Fruit fly (Drosophila melanogaster) whole organism, embryonic: ENCODE measurements around the gene Pvf1.

ENCODE experiments used
- Atf6 ChIP-seq: fragments of 200-800 bp; sonication (Bioruptor generic); IDR thresholded peaks from 2 replicates; pipeline ENCODE4 v1.3.6; 2022; ENCODE audit warnings: missing biosample characterization, missing genetic modification characterization
- Blimp-1 ChIP-seq: fragments of 200-800 bp; sonication (Bioruptor generic); optimal IDR thresholded peaks from 3 replicates; lab custom pipeline; 2018; ENCODE audit warnings: missing biosample characterization, missing genetic modification characterization, mild to moderate bottlenecking, moderate library complexity, missing genetic modification reagents
- Bteb2 ChIP-seq: fragments of 200-800 bp; sonication (Bioruptor generic); optimal IDR thresholded peaks from 2 replicates; lab custom pipeline; 2016; ENCODE audit warnings: missing biosample characterization, missing genetic modification characterization
- CG10209 ChIP-seq: fragments of 200-800 bp; sonication (Bioruptor generic); optimal IDR thresholded peaks from 3 replicates; lab custom pipeline; 2017; ENCODE audit warnings: missing biosample characterization, mild to moderate bottlenecking, missing genetic modification characterization, missing genetic modification reagents
- CG11504 ChIP-seq: fragments of 200-800 bp; sonication (Bioruptor generic); optimal IDR thresholded peaks from 3 replicates; lab custom pipeline; 2019; ENCODE audit warnings: missing biosample characterization, mild to moderate bottlenecking, missing genetic modification characterization, moderate library complexity
- CG12071 ChIP-seq: fragments of 200-800 bp; sonication (Bioruptor generic); optimal IDR thresholded peaks from 3 replicates; lab custom pipeline; 2018; ENCODE audit warnings: missing biosample characterization, mild to moderate bottlenecking, missing genetic modification characterization
- CG1233 ChIP-seq: fragments of 200-800 bp; sonication (Bioruptor generic); optimal IDR thresholded peaks from 4 replicates; lab custom pipeline; 2018; ENCODE audit warnings: missing biosample characterization, mild to moderate bottlenecking, missing genetic modification characterization
- CG12769 ChIP-seq: fragments of 200-800 bp; sonication (Bioruptor generic); optimal IDR thresholded peaks from 2 replicates; lab custom pipeline; 2019; ENCODE audit warnings: missing biosample characterization, mild to moderate bottlenecking, missing genetic modification characterization, moderate library complexity
- CG13123 ChIP-seq: fragments of 200-800 bp; sonication (Bioruptor generic); optimal IDR thresholded peaks from 2 replicates; lab custom pipeline; 2016; ENCODE audit warnings: missing biosample characterization, missing genetic modification characterization
- CG13775 ChIP-seq: fragments of 200-800 bp; sonication (Bioruptor generic); optimal IDR thresholded peaks from 3 replicates; lab custom pipeline; 2017; ENCODE audit warnings: missing biosample characterization, mild to moderate bottlenecking, missing genetic modification characterization
- CG14050 ChIP-seq: fragments of 200-800 bp; sonication (Bioruptor generic); IDR thresholded peaks from 3 replicates; pipeline ENCODE4 v1.3.6; 2022; ENCODE audit warnings: missing biosample characterization, missing genetic modification characterization
- CG17802 ChIP-seq: fragments of 200-800 bp; sonication (Bioruptor generic); optimal IDR thresholded peaks from 2 replicates; lab custom pipeline; 2018; ENCODE audit warnings: missing biosample characterization, mild to moderate bottlenecking, missing genetic modification characterization, moderate library complexity
- CG18011 ChIP-seq: fragments of 200-800 bp; sonication (Bioruptor generic); optimal IDR thresholded peaks from 2 replicates; lab custom pipeline; 2017; ENCODE audit warnings: missing biosample characterization, missing genetic modification characterization, mild to moderate bottlenecking, moderate library complexity, missing genotype
- CG18599 ChIP-seq: fragments of 200-800 bp; sonication (Bioruptor generic); optimal IDR thresholded peaks from 3 replicates; lab custom pipeline; 2017; ENCODE audit warnings: missing biosample characterization, missing genetic modification characterization, mild to moderate bottlenecking, moderate library complexity, missing genetic modification reagents
- CG2129 ChIP-seq: fragments of 200-800 bp; sonication (Bioruptor generic); IDR thresholded peaks from 2 replicates; pipeline ENCODE4 v1.3.6; 2022; ENCODE audit warnings: missing biosample characterization, missing genetic modification characterization; ENCODE audit not compliant: partially characterized antibody
- CG30431 ChIP-seq: fragments of 200-800 bp; sonication (Bioruptor generic); optimal IDR thresholded peaks from 2 replicates; lab custom pipeline; 2017; ENCODE audit warnings: missing biosample characterization, missing genetic modification characterization
- CG33557 ChIP-seq: fragments of 200-800 bp; sonication (Bioruptor generic); optimal IDR thresholded peaks from 2 replicates; lab custom pipeline; 2019; ENCODE audit warnings: missing biosample characterization, mild to moderate bottlenecking, missing genetic modification characterization, moderate library complexity
- CG34224 ChIP-seq: fragments of 200-800 bp; sonication (Bioruptor generic); IDR thresholded peaks from 3 replicates; pipeline ENCODE4 v1.3.6; 2022; ENCODE audit warnings: missing biosample characterization, missing genetic modification characterization; ENCODE audit not compliant: partially characterized antibody
- CG3726 ChIP-seq: fragments of 200-800 bp; sonication (Bioruptor generic); IDR thresholded peaks from 3 replicates; pipeline ENCODE4, ENCODE4 v1.3.6; 2022; ENCODE audit warnings: missing biosample characterization, missing genetic modification characterization
- CG4617 ChIP-seq: fragments of 200-800 bp; sonication (Bioruptor generic); optimal IDR thresholded peaks from 3 replicates; lab custom pipeline; 2016; ENCODE audit warnings: missing biosample characterization, missing genetic modification characterization, borderline replicate concordance
- CG4730 ChIP-seq: fragments of 200-800 bp; sonication (Bioruptor generic); IDR thresholded peaks from 2 replicates; pipeline ENCODE4 v1.3.6; 2022; ENCODE audit warnings: missing biosample characterization, missing genetic modification characterization
- CG7928 ChIP-seq: fragments of 200-800 bp; sonication (Bioruptor generic); optimal IDR thresholded peaks from 2 replicates; lab custom pipeline; 2017; ENCODE audit warnings: missing biosample characterization, mild to moderate bottlenecking, missing genetic modification characterization
- CG8281 ChIP-seq: fragments of 200-800 bp; sonication (Bioruptor generic); optimal IDR thresholded peaks from 2 replicates; lab custom pipeline; 2018; ENCODE audit warnings: missing biosample characterization, mild to moderate bottlenecking, missing genetic modification characterization, moderate library complexity
- D19B ChIP-seq: fragments of 200-800 bp; sonication (Bioruptor generic); optimal IDR thresholded peaks from 2 replicates; lab custom pipeline; 2017; ENCODE audit warnings: missing biosample characterization, mild to moderate bottlenecking, missing genetic modification characterization
- HLH3B ChIP-seq: fragments of 200-800 bp; sonication (Bioruptor generic); IDR thresholded peaks from 2 replicates; pipeline ENCODE4 v1.3.6; 2022; ENCODE audit warnings: missing biosample characterization, missing genetic modification characterization
- Kr ChIP-seq: fragments of 200-800 bp; sonication (Bioruptor generic); optimal IDR thresholded peaks from 2 replicates; lab custom pipeline; 2017; ENCODE audit warnings: missing biosample characterization, mild to moderate bottlenecking, missing genetic modification characterization
- Mes4 ChIP-seq: fragments of 200-800 bp; sonication (Bioruptor generic); optimal IDR thresholded peaks from 2 replicates; lab custom pipeline; 2016; ENCODE audit warnings: missing biosample characterization, missing genetic modification characterization
- Myb ChIP-seq: fragments of 200-800 bp; sonication (Bioruptor generic); optimal IDR thresholded peaks from 2 replicates; lab custom pipeline; 2016; ENCODE audit warnings: missing biosample characterization, missing genetic modification characterization
- Sox102F ChIP-seq: fragments of 200-800 bp; sonication (Bioruptor generic); optimal IDR thresholded peaks from 2 replicates; lab custom pipeline; 2018; ENCODE audit warnings: missing biosample characterization, mild to moderate bottlenecking, missing genetic modification characterization, moderate library complexity
- Xbp1 ChIP-seq: fragments of 200-800 bp; sonication (Bioruptor generic); optimal IDR thresholded peaks from 3 replicates; lab custom pipeline; 2016; ENCODE audit warnings: missing biosample characterization, mild to moderate bottlenecking, missing genetic modification characterization
- YL-1 ChIP-seq: fragments of 200-800 bp; sonication (Bioruptor generic); optimal IDR thresholded peaks from 3 replicates; lab custom pipeline; 2017; ENCODE audit warnings: missing biosample characterization, mild to moderate bottlenecking, missing genetic modification characterization
- ab ChIP-seq: fragments of 200-800 bp; sonication (Bioruptor generic); optimal IDR thresholded peaks from 2 replicates; lab custom pipeline; 2016; ENCODE audit warnings: missing biosample characterization, missing genetic modification characterization
- ara ChIP-seq: fragments of 200-800 bp; sonication (Bioruptor generic); IDR thresholded peaks from 2 replicates; pipeline ENCODE4 v1.3.6; 2022; ENCODE audit warnings: missing biosample characterization, missing genetic modification characterization
- bab2 ChIP-seq: fragments of 200-800 bp; sonication (Bioruptor generic); optimal IDR thresholded peaks from 2 replicates; lab custom pipeline; 2016; ENCODE audit warnings: missing biosample characterization, missing genetic modification characterization
- da ChIP-seq: fragments of 200-800 bp; sonication (Bioruptor generic); optimal IDR thresholded peaks from 2 replicates; lab custom pipeline; 2016; ENCODE audit warnings: missing biosample characterization, missing genetic modification characterization
- dmrt11E ChIP-seq: fragments of 200-800 bp; sonication (Bioruptor generic); optimal IDR thresholded peaks from 3 replicates; lab custom pipeline; 2018; ENCODE audit warnings: missing biosample characterization, mild to moderate bottlenecking, missing genetic modification characterization, moderate library complexity
- dmrt99B ChIP-seq: fragments of 200-800 bp; sonication (Bioruptor generic); optimal IDR thresholded peaks from 2 replicates; lab custom pipeline; 2018; ENCODE audit warnings: missing biosample characterization, mild to moderate bottlenecking, missing genetic modification characterization, moderate library complexity
- gce ChIP-seq: fragments of 200-800 bp; sonication (Bioruptor generic); IDR thresholded peaks from 3 replicates; pipeline ENCODE4 v1.3.6; 2022; ENCODE audit warnings: missing biosample characterization, missing genetic modification characterization
- ind ChIP-seq: fragments of 200-800 bp; sonication (Bioruptor generic); optimal IDR thresholded peaks from 3 replicates; lab custom pipeline; 2016; ENCODE audit warnings: missing biosample characterization, missing genetic modification characterization
- ken ChIP-seq: fragments of 200-800 bp; sonication (Bioruptor generic); IDR thresholded peaks from 3 replicates; pipeline ENCODE4 v1.3.6; 2022; ENCODE audit warnings: missing biosample characterization, missing genetic modification characterization
- nerfin-1 ChIP-seq: fragments of 200-800 bp; sonication (Bioruptor generic); optimal IDR thresholded peaks from 3 replicates; lab custom pipeline; 2019; ENCODE audit warnings: missing biosample characterization, mild to moderate bottlenecking, missing genetic modification characterization, moderate library complexity
- odd ChIP-seq: fragments of 200-800 bp; sonication (Bioruptor generic); optimal IDR thresholded peaks from 2 replicates; lab custom pipeline; 2017; ENCODE audit warnings: missing biosample characterization, mild to moderate bottlenecking, missing genetic modification characterization
- pzg ChIP-seq: fragments of 200-800 bp; sonication (Bioruptor generic); optimal IDR thresholded peaks from 3 replicates; lab custom pipeline; 2018; ENCODE audit warnings: missing biosample characterization, mild to moderate bottlenecking, missing genetic modification characterization, moderate library complexity
- ranshi ChIP-seq: fragments of 200-800 bp; sonication (Bioruptor generic); IDR thresholded peaks from 2 replicates; pipeline ENCODE4 v1.3.6; 2022; ENCODE audit warnings: missing biosample characterization, missing genetic modification characterization
- row ChIP-seq: fragments of 200-800 bp; sonication (Bioruptor generic); IDR thresholded peaks from 3 replicates; pipeline ENCODE4 v1.3.6; 2022; ENCODE audit warnings: missing biosample characterization, missing genetic modification characterization
- scrt ChIP-seq: fragments of 200-800 bp; sonication (Bioruptor generic); optimal IDR thresholded peaks from 2 replicates; lab custom pipeline; 2018; ENCODE audit warnings: missing biosample characterization, mild to moderate bottlenecking, missing genetic modification characterization, moderate library complexity
- seq ChIP-seq: fragments of 200-800 bp; sonication (Bioruptor generic); IDR thresholded peaks from 2 replicates; pipeline ENCODE4 v1.3.6; 2022; ENCODE audit warnings: missing biosample characterization, missing genetic modification characterization
- slou ChIP-seq: fragments of 200-800 bp; sonication (Bioruptor generic); optimal IDR thresholded peaks from 3 replicates; lab custom pipeline; 2016; ENCODE audit warnings: missing biosample characterization, missing genetic modification characterization
- sob ChIP-seq: fragments of 200-800 bp; sonication (Bioruptor generic); IDR thresholded peaks from 2 replicates; pipeline ENCODE4 v1.3.6; 2022; ENCODE audit warnings: missing biosample characterization, missing genetic modification characterization
- sqz ChIP-seq: fragments of 200-800 bp; sonication (Bioruptor generic); optimal IDR thresholded peaks from 3 replicates; lab custom pipeline; 2018; ENCODE audit warnings: missing biosample characterization, mild to moderate bottlenecking, missing genetic modification characterization

Pvf1 gene

dm6 chrX:18788143-18788745 lies 44.2 kb upstream of the Pvf1 start, which contains the start of the genes CG6961 and S6KL (continued):
- no peak for TF ChIP-seq CG8281
- TF ChIP-seq CG17802 = peak; percentile 67
- no peak for TF ChIP-seq bab2 (GFP tag; lab: Kevin White, UChicago)
- TF ChIP-seq CG12769 = no peak
- TF ChIP-seq CG30431 = no peak
- TF ChIP-seq da (GFP tag; lab: Kevin White, UChicago) = no peak
- TF ChIP-seq odd (GFP tag; lab: Kevin White, UChicago) = no peak
- peak; percentile 70 for TF ChIP-seq YL-1 (GFP tag; lab: Kevin White, UChicago)
- TF ChIP-seq pzg (GFP tag; lab: Kevin White, UChicago) = peak; percentile 78
- TF ChIP-seq Blimp-1 (GFP tag; lab: Kevin White, UChicago) = no peak
- no peak for TF ChIP-seq Mes4 (GFP tag; lab: Kevin White, UChicago)
- no peak for TF ChIP-seq dmrt11E (tag; lab: Kevin White, UChicago)
- TF ChIP-seq CG34224 (GFP tag; lab: Robert Waterston, UW) = peak; percentile 61; the same call in 2 of the 3 replicates
- no peak for TF ChIP-seq CG18599 (GFP tag; lab: Kevin White, UChicago)
- TF ChIP-seq CG1233 (GFP tag; lab: Kevin White, UChicago) = no peak
- no peak for TF ChIP-seq ranshi (GFP tag; lab: Robert Waterston, UW)
- TF ChIP-seq row (GFP tag; lab: Robert Waterston, UW) = peak; percentile 76
- peak; percentile 29 for TF ChIP-seq CG4617
- TF ChIP-seq nerfin-1 (tag; lab: Kevin White, UChicago) = peak; percentile 31
- TF ChIP-seq CG10209 (GFP tag; lab: Kevin White, UChicago) = no peak
- no peak for TF ChIP-seq Bteb2 (GFP tag; lab: Kevin White, UChicago)
- TF ChIP-seq slou (GFP tag; lab: Kevin White, UChicago) = no peak
- TF ChIP-seq sqz (GFP tag; lab: Kevin White, UChicago) = no peak
- TF ChIP-seq CG13123 (GFP tag; lab: Kevin White, UChicago) = no peak
- TF ChIP-seq CG13775 (GFP tag; lab: Kevin White, UChicago) = peak; percentile 19
- TF ChIP-seq ara = no peak
- TF ChIP-seq scrt (GFP tag; lab: Kevin White, UChicago) = no peak
- no peak for TF ChIP-seq ab
- no peak for TF ChIP-seq sob (GFP tag; lab: Robert Waterston, UW)
- peak; percentile 47; the same call in 1 of the 2 replicates for TF ChIP-seq CG2129 (GFP tag; lab: Robert Waterston, UW)
- TF ChIP-seq Xbp1 = no peak
- TF ChIP-seq Atf6 = no peak
- no peak for TF ChIP-seq CG7928 (GFP tag; lab: Kevin White, UChicago)
- no peak for TF ChIP-seq ken
- TF ChIP-seq gce = no peak
- TF ChIP-seq CG4730 (GFP tag; lab: Robert Waterston, UW) = no peak
- TF ChIP-seq CG14050 (GFP tag; lab: Robert Waterston, UW) = no peak
- TF ChIP-seq CG3726 (GFP tag; lab: Robert Waterston, UW) = no peak
- no peak for TF ChIP-seq ind (GFP tag; lab: Kevin White, UChicago)
- TF ChIP-seq dmrt99B = no peak
- TF ChIP-seq D19B (GFP tag; lab: Kevin White, UChicago) = no peak
- TF ChIP-seq CG12071 (GFP tag; lab: Kevin White, UChicago) = no peak
- no peak for TF ChIP-seq Kr (GFP tag; lab: Kevin White, UChicago)
- TF ChIP-seq HLH3B = no peak
- TF ChIP-seq seq (GFP tag; lab: Robert Waterston, UW) = no peak
- no peak for TF ChIP-seq Myb (GFP tag; lab: Kevin White, UChicago)
- TF ChIP-seq CG18011 (GFP tag; lab: Kevin White, UChicago) = no peak
- TF ChIP-seq CG11504 = peak; percentile 28
- no peak for TF ChIP-seq CG33557 (GFP tag; lab: Kevin White, UChicago)
- TF ChIP-seq Sox102F (GFP tag; lab: Kevin White, UChicago) = no peak
